Worm (Caenorhabditis elegans) whole organism, L4 larva: ENCODE measurements around the gene unc-80.
A peak's percentile ranks its signal among the peaks of the same experiment; 100 is the strongest.

Experiments
- D1046.2 ChIP-seq: fragments of 200-800 bp; sonication (Bioruptor generic); IDR thresholded peaks from 2 replicates; pipeline ENCODE4 v1.3.6; 2022; ENCODE audit warnings: missing genetic modification characterization, missing compliant biosample characterization
- F37D6.2 ChIP-seq: sonication (generic microtip); optimal IDR thresholded peaks from 2 replicates; lab custom pipeline; 2016; ENCODE audit warnings: mild to moderate bottlenecking, missing genetic modification characterization, missing compliant biosample characterization
- F49E8.2 ChIP-seq: sonication (generic microtip); optimal IDR thresholded peaks from 2 replicates; lab custom pipeline; 2016; ENCODE audit warnings: missing compliant biosample characterization, mild to moderate bottlenecking, missing genetic modification characterization, borderline replicate concordance
- R02D3.7 ChIP-seq: fragments of 150-350 bp; sonication (generic microtip); optimal IDR thresholded peaks from 3 replicates; lab custom pipeline; 2014; ENCODE audit warnings: missing biosample characterization, missing genetic modification characterization
- T20F7.1 ChIP-seq: fragments of 200-800 bp; sonication (Bioruptor generic); optimal IDR thresholded peaks from 2 replicates; lab custom pipeline; 2018; ENCODE audit warnings: mild to moderate bottlenecking, missing genetic modification characterization, missing compliant biosample characterization
- ZK337.2 ChIP-seq: fragments of 200-800 bp; sonication (Bioruptor generic); IDR thresholded peaks from 2 replicates; pipeline ENCODE4 v1.3.6; 2022; ENCODE audit warnings: missing genetic modification reagents, missing genetic modification characterization, missing compliant biosample characterization
- ZK546.5 ChIP-seq, 2 experiments: sonication (generic microtip); optimal IDR thresholded peaks; 2 replicates each; lab custom pipeline; 2017; ENCODE audit warnings: missing biosample characterization in 2 of 2, missing genetic modification characterization in 2 of 2
- aly-2 ChIP-seq: sonication (generic microtip); optimal IDR thresholded peaks from 2 replicates; lab custom pipeline; 2018; ENCODE audit warnings: missing biosample characterization, missing genetic modification characterization
- ama-1 ChIP-seq: fragments of 150-350 bp; optimal IDR thresholded peaks from 2 replicates; lab custom pipeline; 2014; ENCODE audit warnings: inconsistent platforms, mixed read lengths
- ceh-28 ChIP-seq: fragments of 150-350 bp; optimal IDR thresholded peaks from 2 replicates; lab custom pipeline; 2014; ENCODE audit warnings: missing biosample characterization, missing genetic modification reagents, missing genetic modification characterization
- ceh-32 ChIP-seq: sonication (generic microtip); optimal IDR thresholded peaks from 2 replicates; lab custom pipeline; 2016; ENCODE audit warnings: mild to moderate bottlenecking, missing genetic modification characterization, missing compliant biosample characterization; ENCODE audit not compliant: poor library complexity
- ceh-82 ChIP-seq: sonication (generic microtip); optimal IDR thresholded peaks from 2 replicates; lab custom pipeline; 2017; ENCODE audit warnings: missing biosample characterization, missing genetic modification characterization
- ces-1 ChIP-seq: fragments of 150-350 bp; sonication (generic microtip); optimal IDR thresholded peaks from 4 replicates; lab custom pipeline; 2014; ENCODE audit warnings: missing biosample characterization, missing genetic modification reagents, missing genetic modification characterization
- ctbp-1 ChIP-seq: fragments of 200-800 bp; sonication (Bioruptor generic); IDR thresholded peaks from 2 replicates; pipeline ENCODE4 v1.3.6; 2022; ENCODE audit warnings: missing genetic modification reagents, missing genetic modification characterization, missing compliant biosample characterization
- daf-12 ChIP-seq: fragments of 150-350 bp; optimal IDR thresholded peaks from 2 replicates; lab custom pipeline; 2014; ENCODE audit warnings: missing biosample characterization, missing genetic modification reagents, missing genetic modification characterization
- daf-19 ChIP-seq: fragments of 200-800 bp; sonication (Bioruptor generic); conservative IDR thresholded peaks from 2 replicates; pipeline ENCODE4 v1.3.6; 2022; ENCODE audit warnings: missing genetic modification characterization, missing compliant biosample characterization
- dmd-6 ChIP-seq: fragments of 200-800 bp; sonication (Bioruptor generic); IDR thresholded peaks from 2 replicates; pipeline ENCODE4 v1.3.6; 2022; ENCODE audit warnings: missing genetic modification reagents, missing genetic modification characterization, missing compliant biosample characterization
- dmd-8 ChIP-seq: fragments of 200-800 bp; sonication (Bioruptor generic); IDR thresholded peaks from 2 replicates; pipeline ENCODE4 v1.3.6; 2022; ENCODE audit warnings: missing genetic modification characterization, missing compliant biosample characterization
- dmd-9 ChIP-seq: fragments of 200-800 bp; sonication (Bioruptor generic); IDR thresholded peaks from 2 replicates; pipeline ENCODE4 v1.3.6; 2022; ENCODE audit warnings: missing genetic modification reagents, missing genetic modification characterization, missing compliant biosample characterization
- dpl-1 ChIP-seq: fragments of 150-350 bp; optimal IDR thresholded peaks from 2 replicates; lab custom pipeline; 2014; ENCODE audit warnings: missing biosample characterization, missing genetic modification reagents, missing genetic modification characterization
- fkh-10 ChIP-seq: fragments of 150-350 bp; optimal IDR thresholded peaks from 2 replicates; lab custom pipeline; 2014; ENCODE audit warnings: missing biosample characterization, missing genetic modification reagents, missing genetic modification characterization
- hlh-30 ChIP-seq: sonication (generic microtip); optimal IDR thresholded peaks from 2 replicates; lab custom pipeline; 2017; ENCODE audit warnings: antibody characterized with exemption, mild to moderate bottlenecking, missing genetic modification characterization, missing compliant biosample characterization; ENCODE audit not compliant: insufficient read depth
- hmg-1.1 ChIP-seq: fragments of 200-800 bp; sonication (Bioruptor generic); IDR thresholded peaks from 2 replicates; pipeline ENCODE4 v1.3.6; 2022; ENCODE audit warnings: missing genetic modification reagents, missing genetic modification characterization, missing compliant biosample characterization
- lir-3 ChIP-seq: sonication (generic microtip); optimal IDR thresholded peaks from 2 replicates; lab custom pipeline; 2016; ENCODE audit warnings: mild to moderate bottlenecking, missing genetic modification characterization, missing compliant biosample characterization
- lsy-2 ChIP-seq, 2 experiments: fragments of 150-350 bp in 1 of 2; sonication (generic microtip) in 1 of 2; optimal IDR thresholded peaks; 2 replicates each; lab custom pipeline; 2014 to 2017; ENCODE audit warnings: missing biosample characterization in 2 of 2, missing genetic modification characterization in 2 of 2
- madf-5 ChIP-seq, 2 experiments: fragments of 200-800 bp; sonication (Bioruptor generic); IDR thresholded peaks; 2 replicates each; pipeline ENCODE4 v1.3.6; 2022; ENCODE audit warnings: missing compliant biosample characterization in 2 of 2, missing genetic modification characterization in 2 of 2
- madf-9 ChIP-seq: fragments of 200-800 bp; sonication (Bioruptor generic); conservative IDR thresholded peaks from 2 replicates; pipeline ENCODE4 v1.3.6; 2022; ENCODE audit warnings: missing genetic modification reagents, missing genetic modification characterization, missing compliant biosample characterization
- mdt-29 ChIP-seq: fragments of 200-800 bp; sonication (Bioruptor generic); IDR thresholded peaks from 2 replicates; pipeline ENCODE4 v1.3.6; 2022; ENCODE audit warnings: missing genetic modification reagents, missing genetic modification characterization, missing compliant biosample characterization
- mep-1 ChIP-seq: fragments of 150-350 bp; sonication (generic microtip); optimal IDR thresholded peaks from 3 replicates; lab custom pipeline; 2014; ENCODE audit warnings: missing biosample characterization, missing genetic modification characterization
- mxl-2 ChIP-seq: fragments of 200-800 bp; sonication (Bioruptor generic); conservative IDR thresholded peaks from 2 replicates; pipeline ENCODE4 v1.3.6; 2022; ENCODE audit warnings: missing genetic modification reagents, missing genetic modification characterization, missing compliant biosample characterization
- mxl-3 ChIP-seq: fragments of 200-800 bp; sonication (Bioruptor generic); optimal IDR thresholded peaks from 2 replicates; lab custom pipeline; 2018; ENCODE audit warnings: mild to moderate bottlenecking, missing genetic modification characterization, missing compliant biosample characterization
- nhr-11 ChIP-seq: fragments of 150-350 bp; optimal IDR thresholded peaks from 2 replicates; lab custom pipeline; 2014; ENCODE audit warnings: missing biosample characterization, missing genetic modification characterization
- nhr-111 ChIP-seq: fragments of 200-800 bp; sonication (Bioruptor generic); optimal IDR thresholded peaks from 2 replicates; lab custom pipeline; 2018; ENCODE audit warnings: mild to moderate bottlenecking, missing genetic modification characterization, missing compliant biosample characterization
- nhr-28 ChIP-seq: fragments of 150-350 bp; optimal IDR thresholded peaks from 2 replicates; lab custom pipeline; 2014; ENCODE audit warnings: missing biosample characterization, missing genetic modification characterization
- nhr-41 ChIP-seq: fragments of 200-800 bp; sonication (Bioruptor generic); IDR thresholded peaks from 2 replicates; pipeline ENCODE4 v1.3.6; 2022; ENCODE audit warnings: missing genetic modification reagents, missing genetic modification characterization, missing compliant biosample characterization
- nhr-48 ChIP-seq: sonication (generic microtip); optimal IDR thresholded peaks from 2 replicates; lab custom pipeline; 2016; ENCODE audit warnings: mild to moderate bottlenecking, missing genetic modification characterization, missing compliant biosample characterization
- pha-4 ChIP-seq, 2 experiments: fragments of 150-350 bp in 1 of 2; fragments of 200-800 bp in 1 of 2; sonication (Bioruptor generic) in 1 of 2; IDR thresholded peaks in 1 of 2; optimal IDR thresholded peaks in 1 of 2; 2 replicates each; pipeline versions ENCODE4 v1.3.6 to Lab custom; 2014 to 2022; ENCODE audit warnings: missing genetic modification characterization in 2 of 2, missing genetic modification reagents in 2 of 2, missing biosample characterization in 1 of 2, missing compliant biosample characterization in 1 of 2
- rbr-2 ChIP-seq: sonication (generic microtip); optimal IDR thresholded peaks from 2 replicates; lab custom pipeline; 2016; ENCODE audit warnings: missing genotype, missing genetic modification characterization, missing compliant biosample characterization
- saeg-2 ChIP-seq: fragments of 200-800 bp; sonication (Bioruptor generic); IDR thresholded peaks from 2 replicates; pipeline ENCODE4 v1.3.6; 2022; ENCODE audit warnings: missing genetic modification reagents, missing genetic modification characterization, missing compliant biosample characterization
- snpc-4 ChIP-seq: fragments of 150-350 bp; optimal IDR thresholded peaks from 2 replicates; lab custom pipeline; 2014; ENCODE audit warnings: missing biosample characterization, missing genetic modification characterization
- tra-1 ChIP-seq: fragments of 200-800 bp; sonication (Bioruptor generic); IDR thresholded peaks from 2 replicates; pipeline ENCODE4 v1.3.6; 2022; ENCODE audit warnings: missing genetic modification reagents, missing genetic modification characterization, missing compliant biosample characterization
- unc-62 ChIP-seq, 3 experiments: fragments of 150-350 bp in 1 of 3; sonication (generic microtip); optimal IDR thresholded peaks in 2 of 3; peaks in 1 of 3; 1 replicate in 1 of 3; 2 replicates in 2 of 3; lab custom pipeline; 2014 to 2017; ENCODE audit warnings: missing biosample characterization in 3 of 3, missing genetic modification characterization in 3 of 3, missing genetic modification reagents in 3 of 3, missing genotype in 1 of 3
- zfp-2 ChIP-seq: sonication (generic microtip); optimal IDR thresholded peaks from 2 replicates; lab custom pipeline; 2016; ENCODE audit warnings: mild to moderate bottlenecking, missing genetic modification characterization, missing compliant biosample characterization
- zfp-3 ChIP-seq: fragments of 200-800 bp; sonication (Bioruptor generic); conservative IDR thresholded peaks from 2 replicates; pipeline ENCODE4 v1.3.6; 2022; ENCODE audit warnings: missing genetic modification reagents, missing genetic modification characterization, missing compliant biosample characterization

Gene unc-80

DNA sequence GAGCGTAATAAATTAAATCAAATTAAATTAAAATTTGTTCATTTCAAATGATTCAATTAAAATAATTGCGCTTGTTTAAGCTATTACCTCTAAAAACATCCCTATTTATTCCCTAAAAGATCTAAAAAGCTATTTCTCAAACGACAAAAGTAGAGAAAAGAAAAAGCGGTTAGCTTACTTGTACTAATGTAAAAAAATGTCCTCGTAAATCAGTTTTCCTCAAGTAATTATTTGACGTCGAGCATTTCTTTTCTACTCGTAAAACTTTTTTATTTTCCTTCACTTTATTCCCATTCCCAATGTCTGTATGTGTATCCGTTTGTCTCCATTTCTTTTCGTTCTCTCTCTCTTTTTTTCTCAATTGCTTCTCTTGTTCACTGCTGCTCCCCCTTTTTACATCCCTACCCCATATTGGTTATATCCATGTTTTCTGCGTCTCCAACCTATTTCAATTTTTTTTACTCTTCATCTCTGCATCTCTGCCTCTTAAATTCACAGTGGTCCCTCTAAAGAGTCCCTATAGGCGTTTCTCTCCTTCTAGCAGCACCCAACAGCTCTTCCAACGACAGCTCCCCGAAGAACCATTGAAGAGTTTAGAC lies at the start of gene unc-80:
Gene unc-80 (plus strand): TSS at position 533 of the 599 bp plus-strand sequence.
- TF ChIP-seq nhr-48 (tag; lab: Kevin White, UChicago) (peak; percentile 5), dpl-1 (GFP tag; lab: Kevin White, UChicago) (peak; percentile 2), T20F7.1 (GFP tag; lab: Kevin White, UChicago) (no peak), ctbp-1 (GFP tag; lab: Robert Waterston, UW) (peak; percentile 38; the same call in 1 of the 2 replicates), F37D6.2 (tag; lab: Kevin White, UChicago) (peak; percentile 25), snpc-4 (tag; lab: Kevin White, UChicago) (no peak), mep-1 (tag; lab: Kevin White, UChicago) (peak; percentile 71), fkh-10 (GFP tag; lab: Kevin White, UChicago) (peak; percentile 87), mdt-29 (GFP tag; lab: Robert Waterston, UW) (no peak), nhr-41 (GFP tag; lab: Robert Waterston, UW) (no peak), D1046.2 (no peak), unc-62 (GFP tag; optimal IDR thresholded peaks at IDR 0.05 in 1 of 2; lab: Kevin White, UChicago) (peak in 1 of 2 experiments; percentile 89), unc-62 (tag; optimal IDR thresholded peaks at IDR 0.05; lab: Kevin White, UChicago) (no peak), tra-1 (no peak), hmg-1.1 (GFP tag; lab: Robert Waterston, UW) (peak; percentile 66), lsy-2 (tag; optimal IDR thresholded peaks at IDR 0.05; lab: Kevin White, UChicago) (peak in 1 of 2 experiments; percentile 69), rbr-2 (tag; lab: Kevin White, UChicago) (peak; percentile 62), daf-19 (GFP tag; lab: Robert Waterston, UW) (no peak), zfp-3 (GFP tag; lab: Robert Waterston, UW) (no peak), hlh-30 (tag; lab: Kevin White, UChicago) (peak; percentile 8), ama-1 (lab: Kevin White, UChicago) (no peak)

DNA sequence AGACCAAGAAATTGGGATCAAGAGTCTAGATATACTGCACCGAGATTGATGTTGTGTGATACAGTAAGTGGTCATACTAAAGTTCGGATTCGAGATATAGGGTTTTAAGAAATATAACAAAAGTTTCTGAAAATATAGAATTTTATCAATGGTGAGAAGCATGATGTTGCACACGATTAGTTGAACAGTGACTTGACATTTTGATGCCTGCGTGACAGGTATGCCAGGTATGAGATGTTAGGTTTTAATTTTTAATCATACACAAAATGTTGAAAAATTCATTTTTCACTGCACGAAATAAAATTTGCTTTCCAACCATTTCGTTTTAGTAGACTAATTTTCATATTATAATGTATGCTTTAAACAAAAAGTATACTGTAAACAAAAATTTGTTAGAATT lies 49.0 kb upstream of the unc-80 start:
- no peak for TF ChIP-seq aly-2 (tag; lab: Kevin White, UChicago)
- peak; percentile 56; the same call in 1 of the 2 replicates for TF ChIP-seq dmd-6 (GFP tag; lab: Robert Waterston, UW)

DNA sequence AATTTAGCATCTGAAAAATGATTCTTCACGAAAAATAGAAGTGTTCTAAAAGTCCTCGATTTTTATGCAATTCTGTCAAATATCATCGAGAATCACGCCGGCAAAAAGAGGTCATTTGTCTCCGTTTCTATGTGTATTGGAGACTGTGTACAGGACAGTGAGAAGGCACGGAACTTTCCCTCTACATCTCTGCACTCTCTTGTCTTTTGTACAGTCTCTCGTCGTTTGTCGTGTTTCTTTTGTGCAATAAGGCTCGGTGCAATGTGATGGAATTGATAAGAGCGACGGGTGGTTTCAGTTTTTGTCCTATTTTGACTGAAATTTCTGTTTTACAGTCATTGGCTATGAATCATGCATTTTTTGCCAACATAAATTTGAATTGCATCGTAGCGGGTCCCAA lies 47.5 kb upstream of the unc-80 start:
- TF ChIP-seq madf-9 (GFP tag; lab: Robert Waterston, UW) (no peak), pha-4 (GFP tag; IDR thresholded peaks at IDR 0.05; lab: Robert Waterston, UW) (no peak), pha-4 (tag; optimal IDR thresholded peaks at IDR 0.05; lab: Kevin White, UChicago) (no peak), ctbp-1 (GFP tag; lab: Robert Waterston, UW) (no peak), F37D6.2 (tag; lab: Kevin White, UChicago) (no peak), D1046.2 (no peak), ZK337.2 (GFP tag; lab: Robert Waterston, UW) (no peak), F49E8.2 (tag; lab: Kevin White, UChicago) (no peak), ZK546.5 (tag; optimal IDR thresholded peaks at IDR 0.05; lab: Kevin White, UChicago) (no peak), zfp-2 (tag; lab: Kevin White, UChicago) (no peak), lir-3 (tag; lab: Kevin White, UChicago) (no peak), R02D3.7 (tag; lab: Kevin White, UChicago) (no peak), hmg-1.1 (GFP tag; lab: Robert Waterston, UW) (no peak), nhr-28 (peak; percentile 79), dmd-8 (GFP tag; lab: Robert Waterston, UW) (no peak), ceh-28 (tag; lab: Kevin White, UChicago) (no peak), daf-12 (tag; lab: Kevin White, UChicago) (no peak), daf-19 (GFP tag; lab: Robert Waterston, UW) (no peak), dmd-9 (GFP tag; lab: Robert Waterston, UW) (no peak), lsy-2 (tag; optimal IDR thresholded peaks at IDR 0.05; lab: Kevin White, UChicago) (peak in 1 of 2 experiments; percentile 25), nhr-111 (GFP tag; lab: Kevin White, UChicago) (no peak), saeg-2 (GFP tag; lab: Robert Waterston, UW) (no peak), mep-1 (tag; lab: Kevin White, UChicago) (peak; percentile 27), mxl-3 (peak; percentile 85), ceh-82 (no peak), ceh-32 (tag; lab: Kevin White, UChicago) (no peak), mxl-2 (GFP tag; lab: Robert Waterston, UW) (no peak), dmd-6 (GFP tag; lab: Robert Waterston, UW) (peak; percentile 84), nhr-11 (no peak), madf-5 (GFP tag; IDR thresholded peaks at IDR 0.05; lab: Robert Waterston, UW) (no peak), ces-1 (no peak), T20F7.1 (GFP tag; lab: Kevin White, UChicago) (no peak)
